Worm (Caenorhabditis elegans): ENCODE results near the gene aexr-3.

ce11 chrX:8950507-8951028 lies 10.4 kb downstream of the aexr-3 start, which contains the start of gene trk-1:
- TF ChIP-seq mab-5 (tag; optimal IDR thresholded peaks at IDR 0.05) = no peak
- TF ChIP-seq unc-62 (GFP tag; optimal IDR thresholded peaks at IDR 0.05) = no peak
- TF ChIP-seq ztf-4 (tag; optimal IDR thresholded peaks at IDR 0.05) = no peak
- no peak for TF ChIP-seq ama-1 (optimal IDR thresholded peaks at IDR 0.05)
- TF ChIP-seq lin-11 (tag; optimal IDR thresholded peaks at IDR 0.05) = no peak
